Worm (Caenorhabditis elegans) whole organism, L2 larva: ENCODE data around the gene sbds-1.

Experiments used
- Y55F3AM.14 ChIP-seq: fragments of 200-800 bp; sonication (Bioruptor generic); optimal IDR thresholded peaks from 2 replicates; lab custom pipeline; 2018; ENCODE audit warnings: mild to moderate bottlenecking, missing genetic modification characterization, missing compliant biosample characterization
- ceh-82 ChIP-seq: fragments of 150-350 bp; optimal IDR thresholded peaks from 2 replicates; lab custom pipeline; 2014; ENCODE audit warnings: missing biosample characterization, missing genetic modification characterization
- mdl-1 ChIP-seq, 2 experiments: fragments of 150-350 bp in 1 of 2; sonication (generic microtip) in 1 of 2; optimal IDR thresholded peaks; 2 replicates each; lab custom pipeline; 2017; ENCODE audit warnings: missing biosample characterization in 2 of 2, missing genetic modification characterization in 2 of 2
- nhr-237 ChIP-seq: fragments of 150-350 bp; optimal IDR thresholded peaks from 2 replicates; lab custom pipeline; 2014; ENCODE audit warnings: missing biosample characterization, missing genetic modification characterization
- nhr-6 ChIP-seq: fragments of 150-350 bp; optimal IDR thresholded peaks from 2 replicates; lab custom pipeline; 2014; ENCODE audit warnings: missing biosample characterization, missing genetic modification characterization

DNA sequence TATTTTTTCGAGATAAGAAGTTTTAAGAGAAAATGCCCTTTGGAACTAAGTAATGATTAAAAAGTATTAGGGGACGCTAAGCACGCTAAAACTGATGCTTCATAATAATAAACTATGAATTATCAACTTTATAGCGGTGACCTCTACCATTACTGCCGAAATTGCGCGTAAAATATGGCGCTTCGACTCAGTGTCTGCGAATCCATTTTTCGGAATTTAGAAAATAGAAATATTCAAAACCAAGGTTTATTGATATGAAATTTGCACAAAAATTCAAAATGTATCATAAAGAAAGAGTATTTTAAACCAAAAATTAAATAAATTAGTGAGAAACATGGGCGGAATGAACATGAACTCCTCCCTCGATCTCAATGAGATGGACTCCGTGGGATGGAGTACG lies 38.9 kb downstream of the sbds-1 start:
- no peak for TF ChIP-seq nhr-237
- TF ChIP-seq Y55F3AM.14 (GFP tag; lab: Kevin White, UChicago): no peak
- TF ChIP-seq mdl-1 (tag; optimal IDR thresholded peaks at IDR 0.05; lab: Kevin White, UChicago): no peak
- no peak for TF ChIP-seq nhr-6 (tag; lab: Kevin White, UChicago)
- TF ChIP-seq ceh-82 (tag; lab: Kevin White, UChicago): no peak
